Fruit fly (Drosophila melanogaster): ENCODE data around the gene mRpL38.

The mRpL38 gene

DNA sequence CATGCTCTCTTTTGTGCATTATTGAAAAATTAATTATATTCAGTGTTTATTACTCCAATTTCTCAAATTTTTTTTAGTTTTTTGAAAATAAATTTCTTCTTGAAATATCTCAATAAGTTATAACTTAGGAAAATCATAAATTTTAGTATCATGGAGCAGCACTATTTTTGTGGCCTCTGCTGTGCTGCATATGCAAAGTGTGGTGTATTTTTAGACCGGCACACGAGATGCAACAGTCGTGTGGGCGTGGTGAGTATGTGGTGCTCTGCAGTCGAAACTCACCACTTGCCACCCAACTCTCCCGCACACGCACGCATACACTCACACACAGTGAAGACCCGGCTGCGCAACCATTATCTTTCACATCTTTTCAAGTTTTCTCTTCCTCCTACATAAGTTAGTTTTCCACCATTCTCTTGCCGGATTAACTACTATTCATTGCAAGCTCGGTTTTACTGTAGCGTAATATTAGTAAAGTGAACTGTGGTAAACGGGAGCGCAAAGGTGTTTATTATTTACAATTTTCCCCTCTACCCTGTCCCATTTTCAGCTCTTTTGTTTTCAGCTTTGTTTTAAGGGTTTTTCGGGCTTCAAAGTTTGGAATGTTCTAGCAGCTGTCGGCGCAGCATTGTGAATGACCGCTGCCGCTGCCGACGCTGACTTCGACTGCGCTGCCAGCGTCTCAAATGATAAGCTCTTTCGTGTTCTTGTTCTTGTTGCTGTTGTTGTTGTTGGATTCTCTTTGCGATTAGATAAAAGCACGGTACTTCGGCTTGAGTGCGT is 17.5 kb upstream of the mRpL38 start (continued):
- TF ChIP-seq Hr51 (GFP tag; optimal IDR thresholded peaks at IDR 0.05), result peak in 1 of 2 experiments; percentile 75
- peak; percentile 7 to 54 for TF ChIP-seq chif (GFP tag; optimal IDR thresholded peaks at IDR 0.05)
- no peak for TF ChIP-seq ftz-f1 (GFP tag; optimal IDR thresholded peaks at IDR 0.05)
- no peak for TF ChIP-seq crol (GFP tag; IDR thresholded peaks at IDR 0.05)
- peak; percentile 15 for TF ChIP-seq CG6683 (GFP tag; optimal IDR thresholded peaks at IDR 0.05)
- no peak for TF ChIP-seq usp (GFP tag; optimal IDR thresholded peaks at IDR 0.05)
- TF ChIP-seq CG30431 (GFP tag; optimal IDR thresholded peaks at IDR 0.05), result peak; percentile 7
- no peak for TF ChIP-seq NC2β (GFP tag; optimal IDR thresholded peaks at IDR 0.05)
- TF ChIP-seq corto (GFP tag; optimal IDR thresholded peaks at IDR 0.05), result no peak
- peak; percentile 76 for TF ChIP-seq CG2678 (tag; optimal IDR thresholded peaks at IDR 0.05)
- peak; percentile 0 for TF ChIP-seq YL-1 (GFP tag; optimal IDR thresholded peaks at IDR 0.05)
- TF ChIP-seq Dref (GFP tag; IDR thresholded peaks at IDR 0.05), result no peak
- TF ChIP-seq Six4 (GFP tag; optimal IDR thresholded peaks at IDR 0.05), result peak; percentile 58
- no peak for TF ChIP-seq CG1832 (GFP tag; optimal IDR thresholded peaks at IDR 0.05)
- TF ChIP-seq gcm2 (GFP tag; optimal IDR thresholded peaks at IDR 0.05), result peak; percentile 29
- TF ChIP-seq CG6654 (GFP tag; optimal IDR thresholded peaks at IDR 0.05), result no peak
- TF ChIP-seq Awh (GFP tag; IDR thresholded peaks at IDR 0.05), result no peak; the same call in 1 of the 2 replicates
- peak; percentile 78 for TF ChIP-seq Sox100B (GFP tag; optimal IDR thresholded peaks at IDR 0.05)
- TF ChIP-seq CG12391 (tag; optimal IDR thresholded peaks at IDR 0.05), result peak; percentile 74
- TF ChIP-seq lola (GFP tag; optimal IDR thresholded peaks at IDR 0.05), result peak in 1 of 3 experiments; percentile 64
- TF ChIP-seq zfh1 (GFP tag; IDR thresholded peaks at IDR 0.05), result peak; percentile 60; the same call in 2 of the 3 replicates
- TF ChIP-seq Drgx (GFP tag; IDR thresholded peaks at IDR 0.05), result peak; percentile 77
- peak; percentile 24 for TF ChIP-seq CG13296 (GFP tag; optimal IDR thresholded peaks at IDR 0.05)
- no peak for TF ChIP-seq NC2α (GFP tag; optimal IDR thresholded peaks at IDR 0.05)
- TF ChIP-seq Sry-δ (GFP tag; optimal IDR thresholded peaks at IDR 0.05), result peak; percentile 2
- TF ChIP-seq pros (GFP tag; optimal IDR thresholded peaks at IDR 0.05), result peak; percentile 15
- no peak for TF ChIP-seq CG8478 (optimal IDR thresholded peaks at IDR 0.05)
- no peak for TF ChIP-seq zfh2 (GFP tag; optimal IDR thresholded peaks at IDR 0.05)
- TF ChIP-seq pita (GFP tag; optimal IDR thresholded peaks at IDR 0.05), result no peak
- TF ChIP-seq CHES-1-like (GFP tag; optimal IDR thresholded peaks at IDR 0.05), result no peak
- peak; percentile 42; the same call in 1 of the 2 replicates for TF ChIP-seq CG10366 (GFP tag; IDR thresholded peaks at IDR 0.05)
- peak; percentile 70 for TF ChIP-seq CG10267 (tag; optimal IDR thresholded peaks at IDR 0.05)
- no peak for TF ChIP-seq Aef1 (GFP tag; IDR thresholded peaks at IDR 0.05)
- TF ChIP-seq NFAT (GFP tag; IDR thresholded peaks at IDR 0.05), result 0 out of 2 replicates have a peak, but pooled peaks have one; percentile 9
- TF ChIP-seq br (optimal IDR thresholded peaks at IDR 0.05), result no peak
- no peak for TF ChIP-seq Antp (GFP tag; optimal IDR thresholded peaks at IDR 0.05)
- peak; percentile 4 for TF ChIP-seq Bteb2 (GFP tag; optimal IDR thresholded peaks at IDR 0.05)
- TF ChIP-seq dimm (GFP tag; IDR thresholded peaks at IDR 0.05), result no peak
- TF ChIP-seq chinmo (GFP tag; IDR thresholded peaks at IDR 0.05; ENCODE audit: partially characterized antibody), result peak; percentile 54; the same call in 1 of the 4 replicates
- TF ChIP-seq Rfx (GFP tag; IDR thresholded peaks at IDR 0.05), result peak; percentile 15; the same call in 1 of the 2 replicates
- no peak for TF ChIP-seq Hmx (GFP tag; optimal IDR thresholded peaks at IDR 0.05)
- TF ChIP-seq Hsf (GFP tag; optimal IDR thresholded peaks at IDR 0.05), result peak; percentile 37
- TF ChIP-seq CG7271 (tag; optimal IDR thresholded peaks at IDR 0.05), result peak; percentile 70
- TF ChIP-seq CG16863 (GFP tag; optimal IDR thresholded peaks at IDR 0.05), result peak; percentile 36
- no peak for TF ChIP-seq CG32532 (GFP tag; IDR thresholded peaks at IDR 0.05)
- peak; percentile 48 for TF ChIP-seq salm (tag; optimal IDR thresholded peaks at IDR 0.05)
- peak; percentile 29 for TF ChIP-seq CG2120 (GFP tag; optimal IDR thresholded peaks at IDR 0.05)
- peak; percentile 67 for TF ChIP-seq CG6254 (GFP tag; optimal IDR thresholded peaks at IDR 0.05)
- peak; percentile 80 for TF ChIP-seq gem (tag; optimal IDR thresholded peaks at IDR 0.05)
- TF ChIP-seq NfI (GFP tag; optimal IDR thresholded peaks at IDR 0.05), result peak; percentile 50

All from whole organism, embryonic.